Worm (Caenorhabditis elegans) whole organism, L3 larva: ENCODE measurements around the gene Y57G11C.20.

Experiments
- ama-1 ChIP-seq: fragments of 150-350 bp; optimal IDR thresholded peaks from 2 replicates; lab custom pipeline; 2018
- ceh-16 ChIP-seq: sonication (generic microtip); optimal IDR thresholded peaks from 2 replicates; lab custom pipeline; 2017; ENCODE audit warnings: missing biosample characterization, missing genetic modification characterization
- ceh-28 ChIP-seq: fragments of 150-350 bp; optimal IDR thresholded peaks from 2 replicates; lab custom pipeline; 2014; ENCODE audit warnings: missing biosample characterization, missing genetic modification reagents, missing genetic modification characterization
- ceh-82 ChIP-seq: fragments of 150-350 bp; optimal IDR thresholded peaks from 2 replicates; lab custom pipeline; 2014; ENCODE audit warnings: missing biosample characterization, missing genetic modification characterization
- egl-5 ChIP-seq: fragments of 150-350 bp; optimal IDR thresholded peaks from 2 replicates; lab custom pipeline; 2017; ENCODE audit warnings: missing biosample characterization, missing genetic modification reagents, missing genetic modification characterization, inconsistent platforms
- elt-1 ChIP-seq: fragments of 150-350 bp; optimal IDR thresholded peaks from 2 replicates; lab custom pipeline; 2014; ENCODE audit warnings: missing biosample characterization, missing genetic modification characterization
- elt-2 ChIP-seq: sonication (generic microtip); optimal IDR thresholded peaks from 2 replicates; lab custom pipeline; 2016; ENCODE audit warnings: missing genetic modification reagents, mild to moderate bottlenecking, missing genetic modification characterization, missing compliant biosample characterization
- eor-1 ChIP-seq, 2 experiments: fragments of 150-350 bp; optimal IDR thresholded peaks; 2 replicates each; lab custom pipeline; 2014 to 2018; ENCODE audit warnings: missing biosample characterization in 2 of 2, missing genetic modification characterization in 2 of 2
- fkh-2 ChIP-seq: fragments of 150-350 bp; optimal IDR thresholded peaks from 2 replicates; lab custom pipeline; 2014; ENCODE audit warnings: missing biosample characterization, missing genetic modification reagents, missing genetic modification characterization
- hmg-11 ChIP-seq: sonication (generic microtip); optimal IDR thresholded peaks from 2 replicates; lab custom pipeline; 2016; ENCODE audit warnings: missing genetic modification characterization, missing compliant biosample characterization
- jun-1 ChIP-seq: fragments of 150-350 bp; optimal IDR thresholded peaks from 2 replicates; lab custom pipeline; 2014; ENCODE audit warnings: missing biosample characterization, missing genetic modification reagents, missing genetic modification characterization
- lin-39 ChIP-seq: fragments of 150-350 bp; optimal IDR thresholded peaks from 2 replicates; lab custom pipeline; 2018; ENCODE audit warnings: missing biosample characterization, missing genetic modification reagents, missing genetic modification characterization
- lsy-12 ChIP-seq: sonication (generic microtip); optimal IDR thresholded peaks from 2 replicates; lab custom pipeline; 2016; ENCODE audit warnings: mild to moderate bottlenecking, missing genetic modification characterization, missing compliant biosample characterization
- mml-1 ChIP-seq: fragments of 150-350 bp; sonication (generic microtip); optimal IDR thresholded peaks from 3 replicates; lab custom pipeline; 2014; ENCODE audit warnings: missing biosample characterization, missing genetic modification characterization
- nfya-1 ChIP-seq: sonication (generic microtip); optimal IDR thresholded peaks from 2 replicates; lab custom pipeline; 2017; ENCODE audit warnings: missing genetic modification characterization, mild to moderate bottlenecking, missing compliant biosample characterization, antibody characterized with exemption, moderate library complexity; ENCODE audit not compliant: insufficient read depth
- nhr-11 ChIP-seq: fragments of 150-350 bp; optimal IDR thresholded peaks from 2 replicates; lab custom pipeline; 2014; ENCODE audit warnings: missing biosample characterization, missing genetic modification characterization
- nhr-23 ChIP-seq: fragments of 150-350 bp; optimal IDR thresholded peaks from 2 replicates; lab custom pipeline; 2014; ENCODE audit warnings: missing biosample characterization, missing genetic modification reagents, missing genetic modification characterization
- nhr-28 ChIP-seq: fragments of 150-350 bp; optimal IDR thresholded peaks from 2 replicates; lab custom pipeline; 2014; ENCODE audit warnings: missing biosample characterization, missing genetic modification characterization
- nhr-43 ChIP-seq: sonication (generic microtip); optimal IDR thresholded peaks from 2 replicates; lab custom pipeline; 2016; ENCODE audit warnings: mild to moderate bottlenecking, missing genetic modification characterization, missing compliant biosample characterization; ENCODE audit not compliant: poor library complexity, severe bottlenecking
- nhr-67 ChIP-seq: fragments of 150-350 bp; optimal IDR thresholded peaks from 2 replicates; lab custom pipeline; 2014; ENCODE audit warnings: missing biosample characterization, missing genetic modification characterization
- pha-4 ChIP-seq: fragments of 150-350 bp; optimal IDR thresholded peaks from 2 replicates; lab custom pipeline; 2014; ENCODE audit warnings: missing biosample characterization, missing genetic modification reagents, missing genetic modification characterization
- pqm-1 ChIP-seq: fragments of 150-350 bp; optimal IDR thresholded peaks from 2 replicates; lab custom pipeline; 2017; ENCODE audit warnings: missing biosample characterization, missing genetic modification characterization, inconsistent platforms
- snpc-4 ChIP-seq: fragments of 150-350 bp; optimal IDR thresholded peaks from 2 replicates; lab custom pipeline; 2014; ENCODE audit warnings: missing biosample characterization, missing genetic modification characterization
- tbx-2 ChIP-seq: sonication (generic microtip); optimal IDR thresholded peaks from 2 replicates; lab custom pipeline; 2016; ENCODE audit warnings: mild to moderate bottlenecking, missing genetic modification characterization, missing compliant biosample characterization
- unc-39 ChIP-seq: sonication (generic microtip); optimal IDR thresholded peaks from 4 replicates; lab custom pipeline; 2017; ENCODE audit warnings: missing biosample characterization, missing genetic modification characterization
- zag-1 ChIP-seq: fragments of 150-350 bp; optimal IDR thresholded peaks from 2 replicates; lab custom pipeline; 2014; ENCODE audit warnings: missing biosample characterization, missing genetic modification characterization
- ztf-11 ChIP-seq: fragments of 150-350 bp; optimal IDR thresholded peaks from 2 replicates; lab custom pipeline; 2014; ENCODE audit warnings: missing biosample characterization, missing genetic modification characterization
- ztf-4 ChIP-seq: fragments of 150-350 bp; optimal IDR thresholded peaks from 2 replicates; lab custom pipeline; 2014; ENCODE audit warnings: missing biosample characterization, missing genetic modification characterization

The Y57G11C.20 gene

ce11 chrIV:14883812-14884211 lies 40.6 kb downstream of the Y57G11C.20 start:
- TF ChIP-seq pqm-1 (peak; percentile 96), snpc-4 (tag; lab: Kevin White, UChicago) (peak; percentile 12), nfya-1 (tag; lab: Kevin White, UChicago) (peak; percentile 11), eor-1 (tag; optimal IDR thresholded peaks at IDR 0.05; lab: Kevin White, UChicago) (no peak), nhr-11 (no peak), pha-4 (peak; percentile 29), elt-2 (peak; percentile 95), unc-39 (no peak), elt-1 (tag; lab: Kevin White, UChicago) (no peak), hmg-11 (tag; lab: Kevin White, UChicago) (no peak), ztf-11 (no peak), nhr-23 (tag; lab: Kevin White, UChicago) (no peak), fkh-2 (tag; lab: Kevin White, UChicago) (no peak)

ce11 chrIV:14885584-14885983 lies 42.4 kb downstream of the Y57G11C.20 start:
- TF ChIP-seq ztf-4 (no peak), pqm-1 (peak; percentile 5), nfya-1 (tag; lab: Kevin White, UChicago) (no peak), jun-1 (tag; lab: Kevin White, UChicago) (no peak), elt-2 (peak; percentile 60)
- TF ChIP-seq, all 47 proteins: peak for 2

ce11 chrIV:14888889-14889664 lies 45.9 kb downstream of the Y57G11C.20 start:
- TF ChIP-seq elt-2 (peak; percentile 40), nhr-43 (no peak), pha-4 (peak; percentile 88), snpc-4 (tag; lab: Kevin White, UChicago) (peak; percentile 57), hmg-11 (tag; lab: Kevin White, UChicago) (peak; percentile 49), pqm-1 (peak; percentile 42), nfya-1 (tag; lab: Kevin White, UChicago) (no peak), lin-39 (tag; lab: Kevin White, UChicago) (peak; percentile 32), lsy-12 (tag; lab: Kevin White, UChicago) (no peak)

ce11 chrIV:14890914-14891313 lies 47.8 kb downstream of the Y57G11C.20 start:
- TF ChIP-seq ztf-11: no peak
- TF ChIP-seq fkh-2 (tag; lab: Kevin White, UChicago): no peak
- no peak for TF ChIP-seq elt-1 (tag; lab: Kevin White, UChicago)
- TF ChIP-seq pqm-1: peak; percentile 21
- TF ChIP-seq elt-2: peak; percentile 25
- TF ChIP-seq pha-4: peak; percentile 9
- no peak for TF ChIP-seq tbx-2 (tag; lab: Kevin White, UChicago)

ce11 chrIV:14891996-14892395 lies 48.8 kb downstream of the Y57G11C.20 start:
- TF ChIP-seq egl-5 (tag; lab: Kevin White, UChicago) (no peak), nhr-28 (tag; lab: Kevin White, UChicago) (no peak), lsy-12 (tag; lab: Kevin White, UChicago) (no peak), ceh-28 (tag; lab: Kevin White, UChicago) (no peak), zag-1 (tag; lab: Kevin White, UChicago) (no peak), ceh-16 (tag; lab: Kevin White, UChicago) (no peak), tbx-2 (tag; lab: Kevin White, UChicago) (no peak), ama-1 (lab: Kevin White, UChicago) (no peak), ceh-82 (tag; lab: Kevin White, UChicago) (no peak), ztf-4 (no peak), unc-39 (no peak), nhr-67 (no peak), snpc-4 (tag; lab: Kevin White, UChicago) (no peak), hmg-11 (tag; lab: Kevin White, UChicago) (no peak), lin-39 (tag; lab: Kevin White, UChicago) (no peak), mml-1 (tag; lab: Kevin White, UChicago) (no peak)

ce11 chrIV:14894339-14894738 lies 51.2 kb downstream of the Y57G11C.20 start:
- TF ChIP-seq nhr-67 (no peak), nhr-23 (tag; lab: Kevin White, UChicago) (no peak), fkh-2 (tag; lab: Kevin White, UChicago) (no peak), nhr-43 (no peak), eor-1 (tag; optimal IDR thresholded peaks at IDR 0.05; lab: Kevin White, UChicago) (no peak)
